In genomic region chr3R:5371563-5371962, dm6 we compare ENCODE assay signal across 1 fruit fly cellular context.
TF ChIP-seq lines count a peak whose summit lies in the region.

Gene Polr2F (plus strand): TSS chr3R:5371795.

TF ChIP-seq in whole organism, embryonic, 481 proteins besides CTCF, POLR2A, EP300 and RAD21 (continued from another document):
- TF ChIP-seq CG4404 (GFP tag; IDR thresholded peaks at IDR 0.05; lab: Robert Waterston, UW) (peak; percentile 51), Scr (GFP tag; IDR thresholded peaks at IDR 0.05; lab: Robert Waterston, UW; ENCODE audit: partially characterized antibody) (peak; percentile 50; the same call in 1 of the 2 replicates), CG4424 (GFP tag; optimal IDR thresholded peaks at IDR 0.05; lab: Kevin White, UChicago) (peak; percentile 82), chif (GFP tag; optimal IDR thresholded peaks at IDR 0.05; lab: Kevin White, UChicago) (peak; percentile 82 to 90), Deaf1 (tag; optimal IDR thresholded peaks at IDR 0.05; lab: Kevin White, UChicago) (peak; percentile 15), pros (GFP tag; optimal IDR thresholded peaks at IDR 0.05; lab: Kevin White, UChicago) (no peak), CG13775 (GFP tag; optimal IDR thresholded peaks at IDR 0.05; lab: Kevin White, UChicago) (peak; percentile 64), wdn (GFP tag; IDR thresholded peaks at IDR 0.05; lab: Robert Waterston, UW) (no peak), CG7839 (tag; optimal IDR thresholded peaks at IDR 0.05; lab: Kevin White, UChicago) (peak; percentile 75), CG12071 (GFP tag; optimal IDR thresholded peaks at IDR 0.05; lab: Kevin White, UChicago) (peak; percentile 54), CG8388 (GFP tag; optimal IDR thresholded peaks at IDR 0.05; lab: Kevin White, UChicago) (peak; percentile 34), HLH4C (GFP tag; IDR thresholded peaks at IDR 0.05; lab: Robert Waterston, UW; ENCODE audit: partially characterized antibody) (no peak), CG13424 (tag; optimal IDR thresholded peaks at IDR 0.05; lab: Kevin White, UChicago) (peak; percentile 73), CG16815 (GFP tag; optimal IDR thresholded peaks at IDR 0.05; lab: Kevin White, UChicago) (peak; percentile 73), Ets65A (GFP tag; lab: Kevin White, UChicago) (peak; percentile 100), D (optimal IDR thresholded peaks at IDR 0.05; lab: Kevin White, UChicago) (no peak), D (GFP tag; optimal IDR thresholded peaks at IDR 0.05; lab: Kevin White, UChicago) (peak; percentile 44), CG4617 (GFP tag; optimal IDR thresholded peaks at IDR 0.05; lab: Kevin White, UChicago; ENCODE audit: borderline replicate concordance) (peak; percentile 98), otp (GFP tag; IDR thresholded peaks at IDR 0.05; lab: Robert Waterston, UW) (peak; percentile 37; the same call in 1 of the 3 replicates), CG10431 (GFP tag; optimal IDR thresholded peaks at IDR 0.05; lab: Kevin White, UChicago) (no peak), Atf3 (GFP tag; optimal IDR thresholded peaks at IDR 0.05; lab: Kevin White, UChicago) (peak; percentile 76), cg (GFP tag; optimal IDR thresholded peaks at IDR 0.05; lab: Kevin White, UChicago) (no peak), CG9609 (GFP tag; optimal IDR thresholded peaks at IDR 0.05; lab: Kevin White, UChicago) (peak; percentile 92), CG1832 (GFP tag; optimal IDR thresholded peaks at IDR 0.05; lab: Kevin White, UChicago) (no peak), cato (GFP tag; optimal IDR thresholded peaks at IDR 0.05; lab: Kevin White, UChicago; ENCODE audit: borderline replicate concordance) (peak; percentile 71), br (optimal IDR thresholded peaks at IDR 0.05; lab: Kevin White, UChicago) (no peak), MESR4 (GFP tag; optimal IDR thresholded peaks at IDR 0.05; lab: Kevin White, UChicago) (peak; percentile 97), CG9215 (GFP tag; IDR thresholded peaks at IDR 0.05; lab: Robert Waterston, UW) (peak; percentile 75), CG9797 (GFP tag; optimal IDR thresholded peaks at IDR 0.05; lab: Kevin White, UChicago) (peak; percentile 49), Dek (tag; optimal IDR thresholded peaks at IDR 0.05; lab: Kevin White, UChicago) (peak; percentile 79), CG1233 (GFP tag; optimal IDR thresholded peaks at IDR 0.05; lab: Kevin White, UChicago) (peak; percentile 74), sd (tag; optimal IDR thresholded peaks at IDR 0.05; lab: Kevin White, UChicago) (no peak), sc (optimal IDR thresholded peaks at IDR 0.05; lab: Kevin White, UChicago) (no peak), sc (GFP tag; optimal IDR thresholded peaks at IDR 0.05; lab: Kevin White, UChicago) (no peak), CG7372 (GFP tag; IDR thresholded peaks at IDR 0.05; lab: Robert Waterston, UW) (peak; percentile 61; the same call in 1 of the 2 replicates), Hey (tag; optimal IDR thresholded peaks at IDR 0.05; lab: Kevin White, UChicago) (peak; percentile 61), CG3847 (GFP tag; IDR thresholded peaks at IDR 0.05; lab: Robert Waterston, UW) (peak; percentile 94), Mrtf (GFP tag; IDR thresholded peaks at IDR 0.05; lab: Robert Waterston, UW) (peak; percentile 54; the same call in 2 of the 3 replicates), Bdp1 (GFP tag; optimal IDR thresholded peaks at IDR 0.05; lab: Kevin White, UChicago) (peak; percentile 83), gcm (GFP tag; optimal IDR thresholded peaks at IDR 0.05; lab: Kevin White, UChicago) (peak; percentile 17), lilli (GFP tag; optimal IDR thresholded peaks at IDR 0.05; lab: Kevin White, UChicago) (peak; percentile 95), eyg (GFP tag; optimal IDR thresholded peaks at IDR 0.05; lab: Kevin White, UChicago) (peak; percentile 82), sna (GFP tag; IDR thresholded peaks at IDR 0.05; lab: Robert Waterston, UW; ENCODE audit: partially characterized antibody) (no peak), Nf-YC (tag; optimal IDR thresholded peaks at IDR 0.05; lab: Kevin White, UChicago) (peak; percentile 70), H2.0 (GFP tag; IDR thresholded peaks at IDR 0.05; lab: Robert Waterston, UW) (peak; percentile 80), CG8478 (optimal IDR thresholded peaks at IDR 0.05; lab: Kevin White, UChicago) (no peak), CG15269 (tag; optimal IDR thresholded peaks at IDR 0.05; lab: Kevin White, UChicago) (no peak), prd (optimal IDR thresholded peaks at IDR 0.05; lab: Kevin White, UChicago) (no peak), prd (GFP tag; IDR thresholded peaks at IDR 0.05; lab: Robert Waterston, UW) (peak; percentile 78), CG6254 (GFP tag; optimal IDR thresholded peaks at IDR 0.05; lab: Kevin White, UChicago) (no peak), Oli (tag; optimal IDR thresholded peaks at IDR 0.05; lab: Kevin White, UChicago) (peak; percentile 29), CG17612 (GFP tag; IDR thresholded peaks at IDR 0.05; lab: Robert Waterston, UW) (peak; percentile 59), CG9932 (GFP tag; IDR thresholded peaks at IDR 0.05; lab: Robert Waterston, UW) (peak; percentile 98), Bteb2 (GFP tag; optimal IDR thresholded peaks at IDR 0.05; lab: Kevin White, UChicago) (peak; percentile 82), CG12744 (GFP tag; optimal IDR thresholded peaks at IDR 0.05; lab: Kevin White, UChicago) (peak; percentile 82), fru (optimal IDR thresholded peaks at IDR 0.05; lab: Kevin White, UChicago) (no peak), B-H1 (GFP tag; IDR thresholded peaks at IDR 0.05; lab: Robert Waterston, UW) (0 out of 3 replicates have a peak, but pooled peaks have one; percentile 16), CG12769 (tag; optimal IDR thresholded peaks at IDR 0.05; lab: Kevin White, UChicago) (no peak), pho (GFP tag; optimal IDR thresholded peaks at IDR 0.05; lab: Kevin White, UChicago) (peak; percentile 91), E2f2 (GFP tag; IDR thresholded peaks at IDR 0.05; lab: Robert Waterston, UW) (peak; percentile 98), CG18599 (GFP tag; optimal IDR thresholded peaks at IDR 0.05; lab: Kevin White, UChicago) (peak; percentile 82), Jarid2 (GFP tag; optimal IDR thresholded peaks at IDR 0.05; lab: Kevin White, UChicago) (peak; percentile 36), nerfin-1 (tag; optimal IDR thresholded peaks at IDR 0.05; lab: Kevin White, UChicago) (peak; percentile 55), row (GFP tag; IDR thresholded peaks at IDR 0.05; lab: Robert Waterston, UW) (peak; percentile 89), grau (tag; optimal IDR thresholded peaks at IDR 0.05; lab: Kevin White, UChicago) (peak; percentile 76), CG31388 (GFP tag; optimal IDR thresholded peaks at IDR 0.05; lab: Kevin White, UChicago) (peak; percentile 60), dysf (GFP tag; IDR thresholded peaks at IDR 0.05; lab: Robert Waterston, UW) (peak; percentile 73), CG1602 (GFP tag; optimal IDR thresholded peaks at IDR 0.05; lab: Kevin White, UChicago) (peak; percentile 80), pfk (GFP tag; optimal IDR thresholded peaks at IDR 0.05; lab: Kevin White, UChicago) (peak; percentile 61), Mad (GFP tag; optimal IDR thresholded peaks at IDR 0.05; lab: Kevin White, UChicago) (peak; percentile 94), CG14965 (GFP tag; optimal IDR thresholded peaks at IDR 0.05; lab: Kevin White, UChicago; ENCODE audit: borderline replicate concordance) (no peak), CG9817 (tag; optimal IDR thresholded peaks at IDR 0.05; lab: Kevin White, UChicago) (peak; percentile 88), bab2 (GFP tag; optimal IDR thresholded peaks at IDR 0.05; lab: Kevin White, UChicago) (peak; percentile 90), Ravus (GFP tag; IDR thresholded peaks at IDR 0.05; lab: Robert Waterston, UW) (no peak), CG17361 (GFP tag; IDR thresholded peaks at IDR 0.05; lab: Robert Waterston, UW) (peak; percentile 62), toy (GFP tag; IDR thresholded peaks at IDR 0.05; lab: Robert Waterston, UW) (no peak), CG15479 (GFP tag; optimal IDR thresholded peaks at IDR 0.05; lab: Kevin White, UChicago) (no peak), Hr3 (GFP tag; optimal IDR thresholded peaks at IDR 0.05; lab: Kevin White, UChicago) (peak; percentile 83), usp (GFP tag; optimal IDR thresholded peaks at IDR 0.05; lab: Kevin White, UChicago) (no peak), Optix (GFP tag; IDR thresholded peaks at IDR 0.05; lab: Robert Waterston, UW) (peak; percentile 58; the same call in 2 of the 3 replicates), CG4328 (GFP tag; optimal IDR thresholded peaks at IDR 0.05; lab: Kevin White, UChicago) (peak; percentile 56), CG8281 (tag; optimal IDR thresholded peaks at IDR 0.05; lab: Kevin White, UChicago) (no peak), CG3726 (GFP tag; IDR thresholded peaks at IDR 0.05; lab: Robert Waterston, UW) (peak; percentile 17; the same call in 1 of the 3 replicates), zen (tag; optimal IDR thresholded peaks at IDR 0.05; lab: Kevin White, UChicago) (peak; percentile 80), scrt (GFP tag; optimal IDR thresholded peaks at IDR 0.05; lab: Kevin White, UChicago) (peak; percentile 58), ham (GFP tag; IDR thresholded peaks at IDR 0.05; lab: Robert Waterston, UW) (peak; percentile 43; the same call in 1 of the 2 replicates), CG6765 (GFP tag; optimal IDR thresholded peaks at IDR 0.05; lab: Kevin White, UChicago) (peak; percentile 66), CG14014 (GFP tag; IDR thresholded peaks at IDR 0.05; lab: Robert Waterston, UW) (peak; percentile 83), Drgx (GFP tag; IDR thresholded peaks at IDR 0.05; lab: Robert Waterston, UW) (peak; percentile 63), Pdp1 (GFP tag; optimal IDR thresholded peaks at IDR 0.05; lab: Kevin White, UChicago) (peak; percentile 76 to 89), Aef1 (GFP tag; IDR thresholded peaks at IDR 0.05; lab: Robert Waterston, UW) (peak; percentile 61), CG12659 (GFP tag; optimal IDR thresholded peaks at IDR 0.05; lab: Kevin White, UChicago) (peak; percentile 92), sens-2 (GFP tag; IDR thresholded peaks at IDR 0.05; lab: Robert Waterston, UW) (no peak), klu (GFP tag; IDR thresholded peaks at IDR 0.05; lab: Robert Waterston, UW) (peak; percentile 71), gem (tag; optimal IDR thresholded peaks at IDR 0.05; lab: Kevin White, UChicago) (no peak), aop (GFP tag; IDR thresholded peaks at IDR 0.05; lab: Robert Waterston, UW) (peak; percentile 77), CG34422 (GFP tag; IDR thresholded peaks at IDR 0.05; lab: Robert Waterston, UW) (peak; percentile 87), Six4 (GFP tag; optimal IDR thresholded peaks at IDR 0.05; lab: Kevin White, UChicago) (peak; percentile 77), emc (GFP tag; optimal IDR thresholded peaks at IDR 0.05; lab: Kevin White, UChicago) (peak; percentile 81), vvl (GFP tag; IDR thresholded peaks at IDR 0.05; lab: Robert Waterston, UW) (peak; percentile 87), bigmax (GFP tag; optimal IDR thresholded peaks at IDR 0.05; lab: Kevin White, UChicago) (peak; percentile 68), CG6854 (GFP tag; optimal IDR thresholded peaks at IDR 0.05; lab: Kevin White, UChicago) (peak; percentile 68), insv (GFP tag; optimal IDR thresholded peaks at IDR 0.05; lab: Kevin White, UChicago) (peak in 1 of 2 experiments; percentile 70), CG13296 (GFP tag; optimal IDR thresholded peaks at IDR 0.05; lab: Kevin White, UChicago) (peak; percentile 67), Sox102F (GFP tag; optimal IDR thresholded peaks at IDR 0.05; lab: Kevin White, UChicago) (no peak), Antp (GFP tag; optimal IDR thresholded peaks at IDR 0.05; lab: Kevin White, UChicago) (peak; percentile 96), CG2712 (tag; optimal IDR thresholded peaks at IDR 0.05; lab: Kevin White, UChicago) (peak; percentile 73), lola (GFP tag; optimal IDR thresholded peaks at IDR 0.05; lab: Kevin White, UChicago) (peak in 1 of 3 experiments; percentile 51), CG5180 (GFP tag; optimal IDR thresholded peaks at IDR 0.05; lab: Kevin White, UChicago) (no peak), ATbp (GFP tag; optimal IDR thresholded peaks at IDR 0.05; lab: Kevin White, UChicago) (peak; percentile 23), Oaz (GFP tag; IDR thresholded peaks at IDR 0.05; lab: Robert Waterston, UW) (peak; percentile 45; the same call in 1 of the 2 replicates), kni (GFP tag; optimal IDR thresholded peaks at IDR 0.05; lab: Kevin White, UChicago) (peak; percentile 32), ase (GFP tag; IDR thresholded peaks at IDR 0.05; lab: Robert Waterston, UW) (peak; percentile 74), CG6689 (GFP tag; IDR thresholded peaks at IDR 0.05; lab: Robert Waterston, UW) (0 out of 2 replicates have a peak, but pooled peaks have one; percentile 38), Camta (GFP tag; optimal IDR thresholded peaks at IDR 0.05; lab: Kevin White, UChicago) (peak; percentile 80), CG15011 (GFP tag; optimal IDR thresholded peaks at IDR 0.05; lab: Kevin White, UChicago) (no peak), ssp (GFP tag; IDR thresholded peaks at IDR 0.05; lab: Robert Waterston, UW) (peak; percentile 67), Dip2 (GFP tag; IDR thresholded peaks at IDR 0.05; lab: Robert Waterston, UW) (no peak), dmrt11E (tag; optimal IDR thresholded peaks at IDR 0.05; lab: Kevin White, UChicago) (peak; percentile 65), CG31441 (GFP tag; IDR thresholded peaks at IDR 0.05; lab: Robert Waterston, UW) (peak; percentile 60), fd96Cb (tag; optimal IDR thresholded peaks at IDR 0.05; lab: Kevin White, UChicago) (peak; percentile 44)
